Worm (Caenorhabditis elegans) whole organism, midembryonic: ENCODE results near the gene rsp-8.

Experiments used
- T22C8.4 ChIP-seq: fragments of 200-800 bp; sonication (Bioruptor generic); IDR thresholded peaks from 2 replicates; pipeline ENCODE4 v1.3.6; 2022; ENCODE audit warnings: missing genetic modification characterization, missing compliant biosample characterization
- cog-1 ChIP-seq: sonication (generic microtip); optimal IDR thresholded peaks from 2 replicates; lab custom pipeline; 2016; ENCODE audit warnings: missing genetic modification characterization, missing compliant biosample characterization
- flt-1 ChIP-seq: fragments of 200-800 bp; sonication (Bioruptor generic); IDR thresholded peaks from 2 replicates; pipeline ENCODE4 v1.3.6; 2022; ENCODE audit warnings: missing genetic modification characterization, missing compliant biosample characterization
- klf-2 ChIP-seq: fragments of 200-800 bp; sonication (Bioruptor generic); conservative IDR thresholded peaks from 2 replicates; pipeline ENCODE4 v1.3.6; 2022; ENCODE audit warnings: missing genetic modification reagents, missing genetic modification characterization, missing compliant biosample characterization
- med-1 ChIP-seq: sonication (generic microtip); optimal IDR thresholded peaks from 2 replicates; lab custom pipeline; 2017; ENCODE audit warnings: missing genetic modification characterization, mild to moderate bottlenecking, missing compliant biosample characterization, antibody characterized with exemption, missing genetic modification reagents; ENCODE audit not compliant: insufficient read depth
- ref-1 ChIP-seq: fragments of 200-800 bp; sonication (Bioruptor generic); conservative IDR thresholded peaks from 2 replicates; pipeline ENCODE4 v1.3.6; 2022; ENCODE audit warnings: missing genetic modification reagents, missing genetic modification characterization, missing compliant biosample characterization
- tab-1 ChIP-seq: fragments of 200-800 bp; sonication (Bioruptor generic); IDR thresholded peaks from 2 replicates; pipeline ENCODE4 v1.3.6; 2022; ENCODE audit warnings: missing genetic modification characterization, missing compliant biosample characterization
- ztf-23 ChIP-seq: fragments of 200-800 bp; sonication (Bioruptor generic); IDR thresholded peaks from 2 replicates; pipeline ENCODE4 v1.3.6; 2022; ENCODE audit warnings: missing genetic modification reagents, missing genetic modification characterization, missing compliant biosample characterization
- ztf-29 ChIP-seq: fragments of 200-800 bp; sonication (Bioruptor generic); IDR thresholded peaks from 2 replicates; pipeline ENCODE4 v1.3.6; 2022; ENCODE audit warnings: missing genetic modification reagents, missing genetic modification characterization, missing compliant biosample characterization

ce11 chrIII:11795448-11795847 is 30.8 kb upstream of the rsp-8 start, which contains the start of gene twk-39:
- TF ChIP-seq ztf-23 (no peak), flt-1 (GFP tag; lab: Robert Waterston, UW) (no peak), ztf-29 (GFP tag; lab: Robert Waterston, UW) (no peak), cog-1 (tag; lab: Kevin White, UChicago) (no peak), med-1 (no peak), T22C8.4 (GFP tag; lab: Robert Waterston, UW) (no peak), ref-1 (no peak), klf-2 (GFP tag; lab: Robert Waterston, UW) (no peak), tab-1 (no peak)
